Worm (Caenorhabditis elegans): ENCODE results near the gene C13A2.1.

ce11 chrV:7307089-7307488 is 18.3 kb downstream of the C13A2.1 start, which contains the start of gene F07G11.1:
- TF ChIP-seq ztf-29 (GFP tag; IDR thresholded peaks at IDR 0.05), result no peak
- TF ChIP-seq flt-1 (GFP tag; IDR thresholded peaks at IDR 0.05), result no peak
- TF ChIP-seq ref-1 (GFP tag; conservative IDR thresholded peaks at IDR 0.05), result no peak
- TF ChIP-seq ztf-23 (GFP tag; IDR thresholded peaks at IDR 0.05), result no peak

Data from whole organism, midembryonic.